Worm (Caenorhabditis elegans) whole organism, L2 larva: ENCODE results near the gene Y7A5A.13.

Experiments used
- ZK546.5 ChIP-seq: sonication (generic microtip); optimal IDR thresholded peaks from 2 replicates; lab custom pipeline; 2017; ENCODE audit warnings: missing biosample characterization, missing genetic modification characterization
- lin-11 ChIP-seq: fragments of 150-350 bp; sonication (generic microtip); optimal IDR thresholded peaks from 2 replicates; lab custom pipeline; 2014; ENCODE audit warnings: missing biosample characterization, missing genetic modification characterization, inconsistent platforms, mixed read lengths
- unc-39 ChIP-seq: fragments of 150-350 bp; optimal IDR thresholded peaks from 2 replicates; lab custom pipeline; 2014; ENCODE audit warnings: missing biosample characterization, missing genetic modification characterization
- ztf-4 ChIP-seq: fragments of 150-350 bp; optimal IDR thresholded peaks from 2 replicates; lab custom pipeline; 2014; ENCODE audit warnings: missing biosample characterization, missing genetic modification characterization

ce11 chrX:15822197-15822596 lies 48.5 kb downstream of the Y7A5A.13 start, which contains the start of gene Y7A5A.8:
- TF ChIP-seq ztf-4: no peak
- TF ChIP-seq unc-39 (tag; lab: Kevin White, UChicago): no peak
- TF ChIP-seq ZK546.5 (tag; lab: Kevin White, UChicago): no peak
- no peak for TF ChIP-seq lin-11 (tag; lab: Kevin White, UChicago)
